Worm (Caenorhabditis elegans): ENCODE results near the gene C09B8.3.

ce11 chrX:5982799-5983198 is 27.7 kb downstream of the C09B8.3 start:
- no peak for TF ChIP-seq unc-86 (tag; optimal IDR thresholded peaks at IDR 0.05)
- TF ChIP-seq ref-2 (tag; optimal IDR thresholded peaks at IDR 0.05): no peak

All from whole organism, late embryonic.